Fruit fly (Drosophila melanogaster) whole organism, adult: Measurements from ENCODE around the gene Nmdmc.

ENCODE experiments used
- CG11617 ChIP-seq: fragments of 200-800 bp; sonication (Bioruptor generic); optimal IDR thresholded peaks from 2 replicates; lab custom pipeline; 2017; ENCODE audit warnings: mild to moderate bottlenecking, missing biosample characterization, missing genetic modification reagents, missing genetic modification characterization
- CG12768 ChIP-seq: fragments of 200-800 bp; sonication (Bioruptor generic); optimal IDR thresholded peaks from 2 replicates; lab custom pipeline; 2017; ENCODE audit warnings: missing biosample characterization, missing genetic modification characterization, mild to moderate bottlenecking, moderate library complexity, missing genetic modification reagents
- CG14711 ChIP-seq: fragments of 200-800 bp; sonication (Bioruptor generic); optimal IDR thresholded peaks from 2 replicates; lab custom pipeline; 2018; ENCODE audit warnings: missing biosample characterization, mild to moderate bottlenecking, missing genetic modification characterization, moderate library complexity
- CG1620 ChIP-seq: fragments of 200-800 bp; sonication (Bioruptor generic); optimal IDR thresholded peaks from 2 replicates; lab custom pipeline; 2016; ENCODE audit warnings: missing biosample characterization, missing genetic modification characterization
- CG33017 ChIP-seq: fragments of 200-800 bp; sonication (Bioruptor generic); optimal IDR thresholded peaks from 2 replicates; lab custom pipeline; 2018; ENCODE audit warnings: missing biosample characterization, mild to moderate bottlenecking, missing genetic modification characterization, moderate library complexity
- CG5204 ChIP-seq: fragments of 200-800 bp; sonication (Bioruptor generic); optimal IDR thresholded peaks from 2 replicates; lab custom pipeline; 2016; ENCODE audit warnings: missing biosample characterization, missing genetic modification characterization
- CG7045 ChIP-seq: fragments of 200-800 bp; sonication (Bioruptor generic); optimal IDR thresholded peaks from 2 replicates; lab custom pipeline; 2017; ENCODE audit warnings: missing biosample characterization, mild to moderate bottlenecking, missing genetic modification characterization
- CG7101 ChIP-seq: fragments of 200-800 bp; sonication (Bioruptor generic); optimal IDR thresholded peaks from 2 replicates; lab custom pipeline; 2018; ENCODE audit warnings: missing biosample characterization, mild to moderate bottlenecking, missing genetic modification characterization, moderate library complexity
- Clk ChIP-seq: fragments of 200-800 bp; sonication (Bioruptor generic); optimal IDR thresholded peaks from 2 replicates; lab custom pipeline; 2017; ENCODE audit warnings: missing biosample characterization, missing genetic modification characterization
- Crg-1 ChIP-seq: fragments of 200-800 bp; sonication (Bioruptor generic); optimal IDR thresholded peaks from 2 replicates; lab custom pipeline; 2016; ENCODE audit warnings: missing biosample characterization, missing genetic modification characterization
- Hr96 ChIP-seq: fragments of 200-800 bp; sonication (Bioruptor generic); optimal IDR thresholded peaks from 2 replicates; lab custom pipeline; 2016; ENCODE audit warnings: missing biosample characterization, missing genetic modification characterization
- Mnt ChIP-seq: fragments of 200-800 bp; sonication (Bioruptor generic); optimal IDR thresholded peaks from 2 replicates; lab custom pipeline; 2016; ENCODE audit warnings: missing biosample characterization, mild to moderate bottlenecking, missing genetic modification characterization
- bab1 ChIP-seq: fragments of 200-800 bp; sonication (Bioruptor generic); optimal IDR thresholded peaks from 3 replicates; lab custom pipeline; 2019; ENCODE audit warnings: missing biosample characterization, mild to moderate bottlenecking, missing genetic modification characterization, moderate library complexity
- cic ChIP-seq: fragments of 200-800 bp; sonication (Bioruptor generic); optimal IDR thresholded peaks from 2 replicates; lab custom pipeline; 2017; ENCODE audit warnings: missing biosample characterization, mild to moderate bottlenecking, missing genetic modification characterization, moderate library complexity
- cnc ChIP-seq, 2 experiments: fragments of >200 bp; optimal IDR thresholded peaks; 2 replicates each; lab custom pipeline; 2017
- kay ChIP-seq: fragments of 200-800 bp; sonication (Bioruptor generic); peaks from one replicate; lab custom pipeline; 2016; ENCODE audit warnings: missing biosample characterization, missing genetic modification characterization, borderline replicate concordance
- ovo ChIP-seq: fragments of 200-800 bp; sonication (Bioruptor generic); optimal IDR thresholded peaks from 2 replicates; lab custom pipeline; 2016; ENCODE audit warnings: missing biosample characterization, missing genetic modification characterization
- pad ChIP-seq: fragments of 200-800 bp; sonication (Bioruptor generic); optimal IDR thresholded peaks from 3 replicates; lab custom pipeline; 2017; ENCODE audit warnings: missing biosample characterization, missing genetic modification characterization, mild to moderate bottlenecking, moderate library complexity, missing genetic modification reagents
- tj ChIP-seq: fragments of 200-800 bp; sonication (Bioruptor generic); optimal IDR thresholded peaks from 3 replicates; lab custom pipeline; 2017; ENCODE audit warnings: missing biosample characterization, mild to moderate bottlenecking, missing genetic modification characterization, moderate library complexity
- toe ChIP-seq: fragments of 200-800 bp; sonication (Bioruptor generic); optimal IDR thresholded peaks from 2 replicates; lab custom pipeline; 2016; ENCODE audit warnings: missing biosample characterization, missing genetic modification characterization

Nmdmc gene

dm6 chr3R:9050519-9051119 is at the start of gene Nmdmc:
TSS of gene Nmdmc (minus strand) at chr3R:9050555.
- no peak for TF ChIP-seq CG11617
- TF ChIP-seq cic (GFP tag; lab: Kevin White, UChicago) = peak; percentile 3
- peak; percentile 19 for TF ChIP-seq bab1 (GFP tag; lab: Kevin White, UChicago)

DNA sequence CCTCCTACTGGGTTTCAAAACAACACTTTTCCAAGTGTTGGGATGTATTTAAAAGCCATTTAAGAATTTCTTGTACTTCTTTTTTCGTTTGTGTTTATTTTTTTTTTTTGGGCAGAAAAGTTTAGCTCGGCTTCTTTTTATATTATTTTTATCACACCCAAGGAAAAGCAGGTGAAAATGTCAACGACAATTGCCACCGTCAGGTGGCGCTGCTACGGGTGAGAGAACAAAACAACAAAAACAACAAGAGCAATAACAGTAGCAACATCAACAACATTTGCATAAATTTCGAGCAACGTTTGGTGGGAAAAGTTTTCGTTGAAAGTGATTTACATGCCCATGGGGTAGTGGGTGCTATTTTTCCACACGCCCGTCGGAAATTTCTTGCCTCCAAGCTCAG is 39.9 kb upstream of the Nmdmc start:
- TF ChIP-seq CG5204 (GFP tag; lab: Kevin White, UChicago) (no peak), toe (no peak), Mnt (GFP tag; lab: Kevin White, UChicago) (no peak), CG12768 (GFP tag; lab: Kevin White, UChicago) (no peak), bab1 (GFP tag; lab: Kevin White, UChicago) (no peak), pad (GFP tag; lab: Kevin White, UChicago) (no peak), cic (GFP tag; lab: Kevin White, UChicago) (no peak), CG14711 (tag; lab: Kevin White, UChicago) (no peak)

dm6 chr3R:9085306-9085705 is 35.0 kb upstream of the Nmdmc start:
- TF ChIP-seq Clk (GFP tag; lab: Kevin White, UChicago) = no peak
- TF ChIP-seq toe = no peak
- no peak for TF ChIP-seq bab1 (GFP tag; lab: Kevin White, UChicago)
- TF ChIP-seq CG7045 = no peak
- no peak for TF ChIP-seq ovo (GFP tag; lab: Kevin White, UChicago)
- no peak for TF ChIP-seq CG11617
- no peak for TF ChIP-seq CG12768 (GFP tag; lab: Kevin White, UChicago)
- TF ChIP-seq cnc (optimal IDR thresholded peaks at IDR 0.05; lab: Kevin White, UChicago) = no peak
- no peak for TF ChIP-seq pad (GFP tag; lab: Kevin White, UChicago)
- no peak for TF ChIP-seq CG33017 (tag; lab: Kevin White, UChicago)
- TF ChIP-seq cic (GFP tag; lab: Kevin White, UChicago) = no peak
- no peak for TF ChIP-seq Crg-1 (GFP tag; lab: Kevin White, UChicago)
- no peak for TF ChIP-seq CG5204 (GFP tag; lab: Kevin White, UChicago)
- TF ChIP-seq Mnt (GFP tag; lab: Kevin White, UChicago) = no peak
- no peak for TF ChIP-seq CG1620
- TF ChIP-seq Hr96 (GFP tag; lab: Kevin White, UChicago) = no peak
- no peak for TF ChIP-seq tj (GFP tag; lab: Kevin White, UChicago)

DNA sequence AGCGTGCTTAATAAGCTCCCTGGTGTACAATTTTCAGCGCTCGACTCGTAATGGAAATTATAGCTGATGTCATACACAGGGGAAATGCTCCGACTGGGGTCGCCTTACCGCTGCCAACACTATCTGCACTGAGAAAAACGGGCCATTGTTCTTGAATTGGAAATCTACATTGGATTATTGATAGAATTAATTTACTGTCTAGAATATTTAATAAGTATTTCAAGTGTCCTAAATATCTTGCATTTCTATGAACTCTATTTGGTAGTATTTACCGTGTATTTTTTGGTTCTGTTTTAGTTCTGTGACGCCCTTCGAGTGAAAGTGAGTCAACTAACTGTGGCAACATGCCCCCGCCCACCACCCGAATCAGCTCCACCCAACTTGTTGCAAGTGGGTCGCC is 33.0 kb upstream of the Nmdmc start:
- TF ChIP-seq CG14711 (tag; lab: Kevin White, UChicago) = no peak
- TF ChIP-seq toe = no peak
- TF ChIP-seq Crg-1 (GFP tag; lab: Kevin White, UChicago) = no peak
- TF ChIP-seq ovo (GFP tag; lab: Kevin White, UChicago) = no peak
- no peak for TF ChIP-seq kay (GFP tag; lab: Kevin White, UChicago)
- no peak for TF ChIP-seq CG12768 (GFP tag; lab: Kevin White, UChicago)
- no peak for TF ChIP-seq Mnt (GFP tag; lab: Kevin White, UChicago)
- TF ChIP-seq CG7045 = no peak
- TF ChIP-seq CG7101 (tag; lab: Kevin White, UChicago) = no peak

- no peak for TF ChIP-seq Hr96 (GFP tag; lab: Kevin White, UChicago)
- no peak for TF ChIP-seq CG5204 (GFP tag; lab: Kevin White, UChicago)
- TF ChIP-seq CG33017 (tag; lab: Kevin White, UChicago) = no peak
- TF ChIP-seq tj (GFP tag; lab: Kevin White, UChicago) = no peak
- TF ChIP-seq pad (GFP tag; lab: Kevin White, UChicago) = no peak
- TF ChIP-seq CG11617 = no peak
- no peak for TF ChIP-seq CG14711 (tag; lab: Kevin White, UChicago)
- TF ChIP-seq cnc (optimal IDR thresholded peaks at IDR 0.05; lab: Kevin White, UChicago) = no peak
- no peak for TF ChIP-seq cic (GFP tag; lab: Kevin White, UChicago)
These were observed 32.0 kb upstream of the Nmdmc start for dm6 chr3R:9082332-9082731.

DNA sequence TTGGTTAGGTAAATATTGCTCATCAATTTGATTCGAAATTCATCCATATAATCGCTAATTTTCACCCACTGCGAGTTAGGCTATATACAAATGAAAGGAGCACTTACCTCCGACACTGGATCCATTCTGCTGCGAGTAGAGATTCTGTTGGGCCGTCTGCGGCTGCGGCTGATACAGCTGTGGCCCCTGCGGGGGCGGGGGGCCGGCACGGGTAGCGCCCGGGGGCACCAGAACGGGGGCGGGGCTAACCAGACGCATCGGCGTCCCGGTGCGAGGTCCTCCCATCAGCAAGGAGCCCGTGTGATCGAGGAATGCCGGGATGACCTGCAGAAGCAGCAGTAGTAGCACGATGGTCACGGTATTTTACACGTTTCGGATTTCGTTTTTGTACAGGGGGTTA is 29.3 kb upstream of the Nmdmc start:
- no peak for TF ChIP-seq toe
- TF ChIP-seq CG33017 (tag; lab: Kevin White, UChicago) = no peak
- no peak for TF ChIP-seq CG5204 (GFP tag; lab: Kevin White, UChicago)
- TF ChIP-seq CG11617 = no peak
- TF ChIP-seq CG7045 = no peak
- TF ChIP-seq CG14711 (tag; lab: Kevin White, UChicago) = no peak
- TF ChIP-seq pad (GFP tag; lab: Kevin White, UChicago) = no peak
- TF ChIP-seq Crg-1 (GFP tag; lab: Kevin White, UChicago) = no peak
- no peak for TF ChIP-seq Clk (GFP tag; lab: Kevin White, UChicago)
- no peak for TF ChIP-seq bab1 (GFP tag; lab: Kevin White, UChicago)
- TF ChIP-seq Mnt (GFP tag; lab: Kevin White, UChicago) = no peak
- TF ChIP-seq CG1620 = no peak
- TF ChIP-seq Hr96 (GFP tag; lab: Kevin White, UChicago) = no peak
- no peak for TF ChIP-seq cic (GFP tag; lab: Kevin White, UChicago)
- TF ChIP-seq ovo (GFP tag; lab: Kevin White, UChicago) = no peak
- no peak for TF ChIP-seq CG7101 (tag; lab: Kevin White, UChicago)
- no peak for TF ChIP-seq kay (GFP tag; lab: Kevin White, UChicago)

- TF ChIP-seq Mnt (GFP tag; lab: Kevin White, UChicago) (no peak), Clk (GFP tag; lab: Kevin White, UChicago) (peak; percentile 23), CG1620 (no peak), ovo (GFP tag; lab: Kevin White, UChicago) (no peak), CG33017 (tag; lab: Kevin White, UChicago) (peak; percentile 43), pad (GFP tag; lab: Kevin White, UChicago) (no peak), CG12768 (GFP tag; lab: Kevin White, UChicago) (peak; percentile 27), CG11617 (peak; percentile 3), CG7101 (tag; lab: Kevin White, UChicago) (peak; percentile 16), toe (peak; percentile 16), CG7045 (peak; percentile 36), Hr96 (GFP tag; lab: Kevin White, UChicago) (peak; percentile 56), CG5204 (GFP tag; lab: Kevin White, UChicago) (peak; percentile 59), CG14711 (tag; lab: Kevin White, UChicago) (peak; percentile 46), Crg-1 (GFP tag; lab: Kevin White, UChicago) (no peak)
These were observed 24.6 kb upstream of the Nmdmc start for dm6 chr3R:9074934-9075333.
